Fruit fly (Drosophila melanogaster): ENCODE data around the gene CG43232.

Gene CG43232

dm6 chr2L:6950096-6950495 lies 18.2 kb downstream of the CG43232 start, which contains the start of the genes Gas41 and SA1 (continued):
- TF ChIP-seq CG13424 (tag; optimal IDR thresholded peaks at IDR 0.05) = peak; percentile 96
- TF ChIP-seq cas (GFP tag; IDR thresholded peaks at IDR 0.05) = no peak
- TF ChIP-seq Ravus (GFP tag; IDR thresholded peaks at IDR 0.05) = no peak
- TF ChIP-seq lmd (GFP tag; IDR thresholded peaks at IDR 0.05) = no peak
- peak; percentile 87 for TF ChIP-seq Med (GFP tag)
- no peak for TF ChIP-seq ERR (GFP tag; optimal IDR thresholded peaks at IDR 0.05)
- TF ChIP-seq exex (tag; optimal IDR thresholded peaks at IDR 0.05) = no peak
- TF ChIP-seq CG18619 (GFP tag; optimal IDR thresholded peaks at IDR 0.05) = peak; percentile 22
- peak; percentile 88 for TF ChIP-seq BEAF-32 (GFP tag; optimal IDR thresholded peaks at IDR 0.05)
- TF ChIP-seq stc (GFP tag; IDR thresholded peaks at IDR 0.05) = peak; percentile 85
- TF ChIP-seq CG8478 (optimal IDR thresholded peaks at IDR 0.05) = no peak
- no peak for TF ChIP-seq usp (GFP tag; optimal IDR thresholded peaks at IDR 0.05)
- peak; percentile 47 for TF ChIP-seq CG7786 (GFP tag; optimal IDR thresholded peaks at IDR 0.05)

dm6 chr2L:6956725-6957124 lies 24.8 kb downstream of the CG43232 start, which contains the start of the genes CG13775 and CG3430:
TSS of gene CG13775 (minus strand) at chr2L:6956950.
TSS of gene CG3430 (plus strand) at chr2L:6957008.
- TF ChIP-seq CG14667 (GFP tag; IDR thresholded peaks at IDR 0.05) (no peak), sens-2 (GFP tag; IDR thresholded peaks at IDR 0.05) (no peak), gce (GFP tag; IDR thresholded peaks at IDR 0.05) (0 out of 3 replicates have a peak, but pooled peaks have one; percentile 31), dmrt99B (tag; optimal IDR thresholded peaks at IDR 0.05) (no peak), CG8089 (GFP tag; optimal IDR thresholded peaks at IDR 0.05) (no peak), caup (GFP tag; optimal IDR thresholded peaks at IDR 0.05; ENCODE audit: severe bottlenecking) (peak; percentile 20), dm (GFP tag; optimal IDR thresholded peaks at IDR 0.05) (peak; percentile 40), klu (GFP tag; IDR thresholded peaks at IDR 0.05) (0 out of 2 replicates have a peak, but pooled peaks have one; percentile 6), CG10366 (GFP tag; IDR thresholded peaks at IDR 0.05) (peak; percentile 18; the same call in 1 of the 2 replicates), CG15696 (tag; optimal IDR thresholded peaks at IDR 0.05) (peak; percentile 0), bab2 (GFP tag; optimal IDR thresholded peaks at IDR 0.05) (no peak), CG4707 (GFP tag; optimal IDR thresholded peaks at IDR 0.05) (no peak), BEAF-32 (GFP tag; optimal IDR thresholded peaks at IDR 0.05) (peak; percentile 79), CG9727 (GFP tag; optimal IDR thresholded peaks at IDR 0.05) (peak; percentile 44), CoRest (tag; optimal IDR thresholded peaks at IDR 0.05) (peak; percentile 27), CG2116 (GFP tag; optimal IDR thresholded peaks at IDR 0.05) (peak; percentile 54), gfzf (GFP tag; optimal IDR thresholded peaks at IDR 0.05) (peak; percentile 14), GATAe (GFP tag; conservative IDR thresholded peaks at IDR 0.05) (no peak), Ada2b (GFP tag; IDR thresholded peaks at IDR 0.05) (no peak), Doc3 (GFP tag; IDR thresholded peaks at IDR 0.05; ENCODE audit: partially characterized antibody) (peak; percentile 66), CG3163 (GFP tag; optimal IDR thresholded peaks at IDR 0.05) (no peak), Hsf (GFP tag; optimal IDR thresholded peaks at IDR 0.05) (peak; percentile 25), Dbx (GFP tag; IDR thresholded peaks at IDR 0.05) (peak; percentile 65; the same call in 1 of the 3 replicates), CG1602 (GFP tag; optimal IDR thresholded peaks at IDR 0.05) (no peak), esg (GFP tag; conservative IDR thresholded peaks at IDR 0.05) (no peak), CG6813 (GFP tag; optimal IDR thresholded peaks at IDR 0.05) (no peak), CTCF (GFP tag; optimal IDR thresholded peaks at IDR 0.05) (no peak), Bdp1 (GFP tag; optimal IDR thresholded peaks at IDR 0.05) (no peak), sob (GFP tag; IDR thresholded peaks at IDR 0.05) (0 out of 2 replicates have a peak, but pooled peaks have one; percentile 45), fu2 (GFP tag; optimal IDR thresholded peaks at IDR 0.05) (no peak), ham (GFP tag; IDR thresholded peaks at IDR 0.05) (no peak), Meics (GFP tag; optimal IDR thresholded peaks at IDR 0.05) (no peak), stwl (tag; optimal IDR thresholded peaks at IDR 0.05) (peak; percentile 39), Mes4 (GFP tag; optimal IDR thresholded peaks at IDR 0.05) (peak; percentile 8), Sry-δ (GFP tag; optimal IDR thresholded peaks at IDR 0.05) (peak; percentile 93), dan (GFP tag; IDR thresholded peaks at IDR 0.05) (no peak), scrt (GFP tag; optimal IDR thresholded peaks at IDR 0.05) (no peak), CG34422 (GFP tag; IDR thresholded peaks at IDR 0.05) (0 out of 3 replicates have a peak, but pooled peaks have one; percentile 45), pb (GFP tag; optimal IDR thresholded peaks at IDR 0.05) (peak; percentile 28), Abd-B (GFP tag; optimal IDR thresholded peaks at IDR 0.05) (no peak)
